Worm (Caenorhabditis elegans) whole organism, L4/young adult: Measurements from ENCODE around the gene citk-2.

Experiments used
- W03F9.2 ChIP-seq: fragments of 150-350 bp; optimal IDR thresholded peaks from 2 replicates; lab custom pipeline; 2014; ENCODE audit warnings: missing biosample characterization, missing genetic modification characterization
- dao-5 ChIP-seq: sonication (generic microtip); optimal IDR thresholded peaks from 2 replicates; lab custom pipeline; 2016; ENCODE audit warnings: missing genotype, missing genetic modification characterization, moderate library complexity, missing compliant biosample characterization
- him-1 ChIP-seq: sonication (generic microtip); optimal IDR thresholded peaks from 2 replicates; lab custom pipeline; 2016; ENCODE audit warnings: missing genotype, missing genetic modification reagents, missing genetic modification characterization, missing compliant biosample characterization

DNA sequence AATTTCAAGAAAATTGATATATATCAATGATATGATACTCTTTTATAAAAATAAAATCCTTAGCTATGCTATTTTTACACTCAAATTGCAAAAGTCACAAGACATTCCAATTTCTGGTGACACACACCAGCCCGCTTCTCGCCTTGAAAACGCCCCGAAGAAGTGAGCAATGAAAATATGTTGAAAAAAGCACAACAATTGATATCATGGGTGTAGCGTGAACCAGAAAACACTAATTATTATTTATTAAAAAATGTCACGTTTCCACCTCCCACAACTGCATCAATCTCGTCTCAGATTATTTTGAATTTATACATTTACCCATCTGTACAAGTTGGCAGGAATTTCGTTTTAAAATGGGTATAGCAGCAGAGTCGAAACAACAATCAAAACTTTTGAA lies 5.5 kb downstream of the citk-2 start, which contains the start of gene F59A6.4:
- TF ChIP-seq him-1 (tag; lab: Kevin White, UChicago) = no peak
- no peak for TF ChIP-seq dao-5
- TF ChIP-seq W03F9.2 (tag; lab: Kevin White, UChicago) = no peak
